Worm (Caenorhabditis elegans) whole organism, L1 larva: ENCODE results near the gene grd-12.

Source experiments
- C04F5.9 ChIP-seq: sonication (generic microtip); optimal IDR thresholded peaks from 2 replicates; lab custom pipeline; 2016; ENCODE audit warnings: missing genetic modification characterization, missing compliant biosample characterization
- C16A3.4 ChIP-seq: fragments of 150-350 bp; optimal IDR thresholded peaks from 2 replicates; lab custom pipeline; 2014; ENCODE audit warnings: missing biosample characterization, missing genetic modification characterization
- C34B4.2 ChIP-seq: sonication (generic microtip); optimal IDR thresholded peaks from 2 replicates; lab custom pipeline; 2017; ENCODE audit warnings: mild to moderate bottlenecking, missing genetic modification characterization, missing compliant biosample characterization
- F16B12.6 ChIP-seq: fragments of 150-350 bp; optimal IDR thresholded peaks from 2 replicates; lab custom pipeline; 2014; ENCODE audit warnings: missing biosample characterization, missing genetic modification characterization
- Y116A8C.19 ChIP-seq: sonication (generic microtip); optimal IDR thresholded peaks from 2 replicates; lab custom pipeline; 2016; ENCODE audit warnings: missing compliant biosample characterization, missing genetic modification characterization, borderline replicate concordance
- aha-1 ChIP-seq: fragments of 150-350 bp; optimal IDR thresholded peaks from 2 replicates; lab custom pipeline; 2014; ENCODE audit warnings: missing biosample characterization, missing genetic modification characterization
- alr-1 ChIP-seq: fragments of 200-800 bp; sonication (Bioruptor generic); optimal IDR thresholded peaks from 2 replicates; lab custom pipeline; 2018; ENCODE audit warnings: borderline replicate concordance, mild to moderate bottlenecking, missing genetic modification characterization, missing compliant biosample characterization
- blmp-1 ChIP-seq: fragments of 150-350 bp; optimal IDR thresholded peaks from 2 replicates; lab custom pipeline; 2014; ENCODE audit warnings: missing biosample characterization, missing genetic modification characterization
- ceh-82 ChIP-seq, 3 experiments: fragments of 150-350 bp in 1 of 3; sonication (generic microtip) in 2 of 3; optimal IDR thresholded peaks; 2 replicates each; lab custom pipeline; 2014 to 2017; ENCODE audit warnings: missing biosample characterization in 3 of 3, missing genetic modification characterization in 3 of 3
- ces-1 ChIP-seq: fragments of 150-350 bp; optimal IDR thresholded peaks from 2 replicates; lab custom pipeline; 2014; ENCODE audit warnings: missing biosample characterization, missing genetic modification reagents, missing genetic modification characterization
- dsc-1 ChIP-seq: sonication (generic microtip); optimal IDR thresholded peaks from 2 replicates; lab custom pipeline; 2016; ENCODE audit warnings: mild to moderate bottlenecking, missing genetic modification characterization, missing compliant biosample characterization
- efl-1 ChIP-seq, 4 experiments: fragments of 150-350 bp; optimal IDR thresholded peaks in 3 of 4; peaks in 1 of 4; 1 replicate in 1 of 4; 2 replicates in 3 of 4; lab custom pipeline; 2014; ENCODE audit warnings: missing biosample characterization in 2 of 4, missing genetic modification characterization in 2 of 4, missing genetic modification reagents in 2 of 4
- egl-13 ChIP-seq: sonication (generic microtip); optimal IDR thresholded peaks from 2 replicates; lab custom pipeline; 2016; ENCODE audit warnings: missing genotype, missing genetic modification reagents, missing genetic modification characterization, missing compliant biosample characterization
- egl-27 ChIP-seq, 2 experiments: fragments of 150-350 bp in 1 of 2; sonication (generic microtip); optimal IDR thresholded peaks; 3 replicates each; lab custom pipeline; 2017 to 2018; ENCODE audit warnings: missing biosample characterization in 2 of 2, missing genetic modification characterization in 2 of 2, missing genetic modification reagents in 2 of 2
- elt-2 ChIP-seq: sonication (generic microtip); optimal IDR thresholded peaks from 2 replicates; lab custom pipeline; 2016; ENCODE audit warnings: missing genetic modification characterization, mild to moderate bottlenecking, inconsistent platforms, missing compliant biosample characterization, missing genetic modification reagents
- elt-3 ChIP-seq, 6 experiments: fragments of 150-350 bp in 1 of 6; sonication (generic microtip); optimal IDR thresholded peaks; 2 replicates each; lab custom pipeline; 2017 to 2018; ENCODE audit warnings: missing biosample characterization in 6 of 6, missing genetic modification characterization in 6 of 6, inconsistent platforms in 1 of 6
- fkh-4 ChIP-seq: sonication (generic microtip); optimal IDR thresholded peaks from 2 replicates; lab custom pipeline; 2016; ENCODE audit warnings: missing compliant biosample characterization, missing genetic modification characterization, borderline replicate concordance
- fkh-8 ChIP-seq: sonication (generic microtip); optimal IDR thresholded peaks from 2 replicates; lab custom pipeline; 2016; ENCODE audit warnings: mild to moderate bottlenecking, missing genetic modification characterization, missing compliant biosample characterization
- fos-1 ChIP-seq: fragments of 150-350 bp; optimal IDR thresholded peaks from 2 replicates; lab custom pipeline; 2014; ENCODE audit warnings: missing biosample characterization, missing genetic modification characterization
- grh-1 ChIP-seq: fragments of 200-800 bp; sonication (Bioruptor generic); IDR thresholded peaks from 2 replicates; pipeline ENCODE4 v1.3.6; 2022; ENCODE audit warnings: missing genetic modification reagents, missing genetic modification characterization, missing compliant biosample characterization
- hlh-17 ChIP-seq: fragments of 200-800 bp; sonication (Bioruptor generic); optimal IDR thresholded peaks from 2 replicates; lab custom pipeline; 2018; ENCODE audit warnings: missing genetic modification characterization, mild to moderate bottlenecking, missing compliant biosample characterization, moderate library complexity, borderline replicate concordance
- hlh-4 ChIP-seq: sonication (generic microtip); optimal IDR thresholded peaks from 2 replicates; lab custom pipeline; 2016; ENCODE audit warnings: mild to moderate bottlenecking, missing genetic modification characterization, missing compliant biosample characterization
- hpl-2 ChIP-seq: fragments of 150-350 bp; optimal IDR thresholded peaks from 2 replicates; lab custom pipeline; 2014; ENCODE audit warnings: missing biosample characterization, missing genetic modification reagents, missing genetic modification characterization
- jun-1 ChIP-seq: fragments of 150-350 bp; optimal IDR thresholded peaks from 2 replicates; lab custom pipeline; 2014; ENCODE audit warnings: missing biosample characterization, missing genetic modification reagents, missing genetic modification characterization
- lin-14 ChIP-seq: fragments of 200-800 bp; sonication (Bioruptor generic); optimal IDR thresholded peaks from 2 replicates; lab custom pipeline; 2018; ENCODE audit warnings: mild to moderate bottlenecking, missing genetic modification characterization, moderate library complexity, missing compliant biosample characterization
- lin-35 ChIP-seq, 2 experiments: fragments of 150-350 bp; optimal IDR thresholded peaks; 2 replicates each; lab custom pipeline; 2014; ENCODE audit warnings: missing biosample characterization in 2 of 2, missing genetic modification characterization in 2 of 2, missing genetic modification reagents in 2 of 2
- lsy-2 ChIP-seq, 2 experiments: fragments of 150-350 bp; optimal IDR thresholded peaks; 2 replicates each; lab custom pipeline; 2014; ENCODE audit warnings: missing biosample characterization in 2 of 2, missing genetic modification characterization in 2 of 2
- mab-9 ChIP-seq: fragments of 200-800 bp; sonication (Bioruptor generic); IDR thresholded peaks from 2 replicates; pipeline ENCODE4 v1.3.6; 2022; ENCODE audit warnings: missing genetic modification reagents, missing genetic modification characterization, missing compliant biosample characterization
- mdl-1 ChIP-seq, 2 experiments: fragments of 150-350 bp; optimal IDR thresholded peaks; 2 replicates each; lab custom pipeline; 2014 to 2017; ENCODE audit warnings: missing biosample characterization in 2 of 2, missing genetic modification characterization in 2 of 2, inconsistent platforms in 1 of 2
- mep-1 ChIP-seq: fragments of 150-350 bp; optimal IDR thresholded peaks from 2 replicates; lab custom pipeline; 2014; ENCODE audit warnings: missing biosample characterization, missing genetic modification characterization
- nhr-11 ChIP-seq: fragments of 150-350 bp; optimal IDR thresholded peaks from 2 replicates; lab custom pipeline; 2014; ENCODE audit warnings: missing biosample characterization, missing genetic modification characterization
- nhr-19 ChIP-seq: fragments of 200-800 bp; sonication (Bioruptor generic); conservative IDR thresholded peaks from 2 replicates; pipeline ENCODE4 v1.3.6; 2022; ENCODE audit warnings: missing genetic modification characterization, missing compliant biosample characterization
- nhr-20 ChIP-seq: sonication (generic microtip); optimal IDR thresholded peaks from 2 replicates; lab custom pipeline; 2016; ENCODE audit warnings: mild to moderate bottlenecking, missing genetic modification characterization, missing compliant biosample characterization
- nhr-237 ChIP-seq: fragments of 150-350 bp; optimal IDR thresholded peaks from 2 replicates; lab custom pipeline; 2014; ENCODE audit warnings: missing biosample characterization, missing genetic modification characterization
- nhr-28 ChIP-seq: fragments of 150-350 bp; optimal IDR thresholded peaks from 2 replicates; lab custom pipeline; 2014; ENCODE audit warnings: missing biosample characterization, missing genetic modification characterization
- nhr-47 ChIP-seq: sonication (generic microtip); optimal IDR thresholded peaks from 2 replicates; lab custom pipeline; 2016; ENCODE audit warnings: mild to moderate bottlenecking, missing genetic modification characterization, moderate library complexity, missing compliant biosample characterization
- nhr-71 ChIP-seq: sonication (generic microtip); optimal IDR thresholded peaks from 2 replicates; lab custom pipeline; 2016; ENCODE audit warnings: mild to moderate bottlenecking, missing genetic modification characterization, moderate library complexity, missing compliant biosample characterization
- nhr-77 ChIP-seq: fragments of 150-350 bp; optimal IDR thresholded peaks from 2 replicates; lab custom pipeline; 2014; ENCODE audit warnings: missing biosample characterization, missing genetic modification characterization
- nhr-85 ChIP-seq: sonication (generic microtip); peaks from one replicate; lab custom pipeline; 2016; ENCODE audit warnings: missing genetic modification characterization, inconsistent platforms, missing compliant biosample characterization
- pag-3 ChIP-seq: sonication (generic microtip); optimal IDR thresholded peaks from 2 replicates; lab custom pipeline; 2017; ENCODE audit warnings: missing genetic modification characterization, mild to moderate bottlenecking, missing compliant biosample characterization, antibody characterized with exemption, borderline replicate concordance; ENCODE audit not compliant: insufficient read depth
- pax-3 ChIP-seq: fragments of 200-800 bp; sonication (Bioruptor generic); optimal IDR thresholded peaks from 2 replicates; lab custom pipeline; 2018; ENCODE audit warnings: mild to moderate bottlenecking, missing genetic modification characterization, moderate library complexity, missing compliant biosample characterization
- pqm-1 ChIP-seq: sonication (generic microtip); optimal IDR thresholded peaks from 3 replicates; lab custom pipeline; 2017; ENCODE audit warnings: missing biosample characterization, missing genetic modification characterization
- rnt-1 ChIP-seq: sonication (generic microtip); optimal IDR thresholded peaks from 2 replicates; lab custom pipeline; 2016; ENCODE audit warnings: mild to moderate bottlenecking, missing genetic modification characterization, moderate library complexity, missing compliant biosample characterization
- snpc-4 ChIP-seq: fragments of 150-350 bp; optimal IDR thresholded peaks from 2 replicates; lab custom pipeline; 2014; ENCODE audit warnings: missing biosample characterization, missing genetic modification characterization
- snu-23 ChIP-seq: sonication (generic microtip); optimal IDR thresholded peaks from 2 replicates; lab custom pipeline; 2016; ENCODE audit warnings: missing genetic modification characterization, missing compliant biosample characterization
- sox-4 ChIP-seq: sonication (generic microtip); optimal IDR thresholded peaks from 2 replicates; lab custom pipeline; 2016; ENCODE audit warnings: missing genetic modification characterization, missing compliant biosample characterization
- sptf-1 ChIP-seq: fragments of 150-350 bp; optimal IDR thresholded peaks from 2 replicates; lab custom pipeline; 2014; ENCODE audit warnings: missing biosample characterization, missing genetic modification characterization
- swsn-7 ChIP-seq: sonication (generic microtip); optimal IDR thresholded peaks from 2 replicates; lab custom pipeline; 2016; ENCODE audit warnings: missing genetic modification characterization, missing compliant biosample characterization
- unc-30 ChIP-seq: sonication (generic microtip); optimal IDR thresholded peaks from 2 replicates; lab custom pipeline; 2017; ENCODE audit warnings: missing biosample characterization, missing genetic modification characterization
- xbp-1 ChIP-seq: sonication (generic microtip); optimal IDR thresholded peaks from 2 replicates; lab custom pipeline; 2016; ENCODE audit warnings: missing genetic modification characterization, missing compliant biosample characterization
- ztf-4 ChIP-seq: fragments of 150-350 bp; optimal IDR thresholded peaks from 2 replicates; lab custom pipeline; 2014; ENCODE audit warnings: missing biosample characterization, missing genetic modification characterization

grd-12 gene

ce11 chrV:15002184-15002690 lies 23.9 kb downstream of the grd-12 start, which contains the start of the genes fib-1 and mut-15 (continued):
- TF ChIP-seq egl-13 (peak; percentile 86), unc-30 (tag; lab: Kevin White, UChicago) (no peak), rnt-1 (tag; lab: Kevin White, UChicago) (peak; percentile 97), snpc-4 (peak; percentile 85), ztf-4 (tag; lab: Kevin White, UChicago) (peak; percentile 72), elt-3 (tag; optimal IDR thresholded peaks at IDR 0.05; lab: Kevin White, UChicago) (peak in 4 of 6 experiments; percentile 45 to 85 (median 66)), C34B4.2 (tag; lab: Kevin White, UChicago) (no peak), egl-27 (tag; optimal IDR thresholded peaks at IDR 0.05; lab: Kevin White, UChicago) (peak in 1 of 2 experiments; percentile 45), blmp-1 (tag; lab: Kevin White, UChicago) (peak; percentile 73), alr-1 (no peak), hlh-17 (GFP tag; lab: Kevin White, UChicago) (no peak), fkh-8 (peak; percentile 98), lin-14 (peak; percentile 94), sox-4 (tag; lab: Kevin White, UChicago) (peak; percentile 87), mab-9 (peak; percentile 82), pag-3 (peak; percentile 71), nhr-237 (tag; lab: Kevin White, UChicago) (peak; percentile 53), lsy-2 (tag; optimal IDR thresholded peaks at IDR 0.05; lab: Kevin White, UChicago) (peak; percentile 95 to 98), nhr-47 (tag; lab: Kevin White, UChicago) (peak; percentile 96), pqm-1 (tag; lab: Kevin White, UChicago) (no peak), grh-1 (GFP tag; lab: Robert Waterston, UW) (peak; percentile 79), nhr-20 (tag; lab: Kevin White, UChicago) (peak; percentile 96), pax-3 (peak; percentile 99), nhr-71 (tag; lab: Kevin White, UChicago) (peak; percentile 96), aha-1 (tag; lab: Kevin White, UChicago) (peak; percentile 2), ces-1 (GFP tag; lab: Kevin White, UChicago) (no peak), nhr-11 (tag; lab: Kevin White, UChicago) (peak; percentile 55), lin-35 (GFP tag; optimal IDR thresholded peaks at IDR 0.05; lab: Kevin White, UChicago) (peak; percentile 90 to 92), C16A3.4 (tag; lab: Kevin White, UChicago) (peak; percentile 96), nhr-85 (tag; lab: Kevin White, UChicago) (peak; percentile 96), Y116A8C.19 (tag; lab: Kevin White, UChicago) (peak; percentile 40), swsn-7 (tag; lab: Kevin White, UChicago) (peak; percentile 95), xbp-1 (tag; lab: Kevin White, UChicago) (peak; percentile 94), ceh-82 (tag; optimal IDR thresholded peaks at IDR 0.05; lab: Kevin White, UChicago) (peak; percentile 88 to 97 (median 90)), C04F5.9 (tag; lab: Kevin White, UChicago) (peak; percentile 90), hlh-4 (no peak), jun-1 (tag; lab: Kevin White, UChicago) (peak; percentile 87), fos-1 (tag; lab: Kevin White, UChicago) (peak; percentile 79), F16B12.6 (tag; lab: Kevin White, UChicago) (peak; percentile 57), snu-23 (peak; percentile 97), sptf-1 (tag; lab: Kevin White, UChicago) (no peak), nhr-19 (GFP tag; lab: Robert Waterston, UW) (peak; percentile 92), elt-2 (peak; percentile 68), efl-1 (optimal IDR thresholded peaks at IDR 0.05; lab: Kevin White, UChicago) (peak; percentile 91 to 95), efl-1 (GFP tag; optimal IDR thresholded peaks at IDR 0.05 in 1 of 2; lab: Kevin White, UChicago) (peak; percentile 84 to 98), nhr-28 (no peak), hpl-2 (GFP tag; lab: Kevin White, UChicago) (peak; percentile 65), fkh-4 (tag; lab: Kevin White, UChicago) (peak; percentile 81), mdl-1 (tag; optimal IDR thresholded peaks at IDR 0.05; lab: Kevin White, UChicago) (peak in 1 of 2 experiments; percentile 81), mep-1 (tag; lab: Kevin White, UChicago) (peak; percentile 94), nhr-77 (tag; lab: Kevin White, UChicago) (peak; percentile 91), dsc-1 (tag; lab: Kevin White, UChicago) (peak; percentile 93)
